Fruit fly (Drosophila melanogaster) whole organism, embryonic: ENCODE measurements around the gene CG14913.
A peak's percentile ranks its signal among the peaks of the same experiment; 100 is the strongest.

Source experiments
- Atf3 ChIP-seq: fragments of 200-800 bp; sonication (Bioruptor generic); optimal IDR thresholded peaks from 3 replicates; lab custom pipeline; 2016; ENCODE audit warnings: missing biosample characterization, missing genetic modification characterization
- B-H2 ChIP-seq: fragments of 200-800 bp; sonication (Bioruptor generic); optimal IDR thresholded peaks from 2 replicates; lab custom pipeline; 2018; ENCODE audit warnings: missing biosample characterization, mild to moderate bottlenecking, missing genetic modification characterization
- CG13424 ChIP-seq: fragments of 200-800 bp; sonication (Bioruptor generic); optimal IDR thresholded peaks from 2 replicates; lab custom pipeline; 2019; ENCODE audit warnings: missing biosample characterization, mild to moderate bottlenecking, missing genetic modification characterization, moderate library complexity
- CG17385 ChIP-seq: fragments of 200-800 bp; sonication (Bioruptor generic); optimal IDR thresholded peaks from 3 replicates; lab custom pipeline; 2018; ENCODE audit warnings: missing biosample characterization, mild to moderate bottlenecking, missing genetic modification characterization
- CG3065 ChIP-seq: fragments of 200-800 bp; sonication (Bioruptor generic); optimal IDR thresholded peaks from 2 replicates; lab custom pipeline; 2016; ENCODE audit warnings: missing biosample characterization, missing genetic modification characterization
- CG3281 ChIP-seq: fragments of 200-800 bp; sonication (Bioruptor generic); optimal IDR thresholded peaks from 3 replicates; lab custom pipeline; 2017; ENCODE audit warnings: missing biosample characterization, mild to moderate bottlenecking, missing genetic modification characterization
- CG34224 ChIP-seq: fragments of 200-800 bp; sonication (Bioruptor generic); IDR thresholded peaks from 3 replicates; pipeline ENCODE4 v1.3.6; 2022; ENCODE audit warnings: missing biosample characterization, missing genetic modification characterization; ENCODE audit not compliant: partially characterized antibody
- CG3726 ChIP-seq: fragments of 200-800 bp; sonication (Bioruptor generic); IDR thresholded peaks from 3 replicates; pipeline ENCODE4, ENCODE4 v1.3.6; 2022; ENCODE audit warnings: missing biosample characterization, missing genetic modification characterization
- CG3995 ChIP-seq: fragments of 200-800 bp; sonication (Bioruptor generic); optimal IDR thresholded peaks from 3 replicates; lab custom pipeline; 2016; ENCODE audit warnings: missing biosample characterization, missing genetic modification characterization
- CG4328 ChIP-seq: fragments of 200-800 bp; sonication (Bioruptor generic); optimal IDR thresholded peaks from 3 replicates; lab custom pipeline; 2017; ENCODE audit warnings: missing biosample characterization, missing genetic modification reagents, missing genetic modification characterization
- CG4617 ChIP-seq: fragments of 200-800 bp; sonication (Bioruptor generic); optimal IDR thresholded peaks from 3 replicates; lab custom pipeline; 2016; ENCODE audit warnings: missing biosample characterization, missing genetic modification characterization, borderline replicate concordance
- CG5180 ChIP-seq: fragments of 200-800 bp; sonication (Bioruptor generic); optimal IDR thresholded peaks from 3 replicates; lab custom pipeline; 2017; ENCODE audit warnings: missing biosample characterization, missing genetic modification characterization, mild to moderate bottlenecking, moderate library complexity, missing genetic modification reagents
- CG9215 ChIP-seq: fragments of 200-800 bp; sonication (Bioruptor generic); IDR thresholded peaks from 2 replicates; pipeline ENCODE4 v1.3.6; 2022; ENCODE audit warnings: missing biosample characterization, missing genetic modification characterization
- D ChIP-seq, 2 experiments: fragments of 200-800 bp in 1 of 2; fragments of >200 bp in 1 of 2; sonication (Bioruptor generic) in 1 of 2; optimal IDR thresholded peaks; 2 replicates in 1 of 2; 3 replicates in 1 of 2; lab custom pipeline; 2017; ENCODE audit warnings: mild to moderate bottlenecking in 1 of 2, missing biosample characterization in 1 of 2, missing genetic modification characterization in 1 of 2, missing genetic modification reagents in 1 of 2
- Dad ChIP-seq: fragments of 200-800 bp; sonication (Bioruptor generic); optimal IDR thresholded peaks from 3 replicates; lab custom pipeline; 2016; ENCODE audit warnings: missing biosample characterization, missing genetic modification characterization
- Dbx ChIP-seq: fragments of 200-800 bp; sonication (Bioruptor generic); IDR thresholded peaks from 3 replicates; pipeline ENCODE4 v1.3.6; 2022; ENCODE audit warnings: missing biosample characterization, missing genetic modification characterization
- Dip2 ChIP-seq: fragments of 200-800 bp; sonication (Bioruptor generic); IDR thresholded peaks from 2 replicates; pipeline ENCODE4 v1.3.6; 2022; ENCODE audit warnings: missing biosample characterization, missing genetic modification characterization
- Drgx ChIP-seq: fragments of 200-800 bp; sonication (Bioruptor generic); IDR thresholded peaks from 2 replicates; pipeline ENCODE4 v1.3.6; 2022; ENCODE audit warnings: missing biosample characterization, missing genetic modification characterization
- E2f1 ChIP-seq: fragments of 200-800 bp; sonication (Bioruptor generic); IDR thresholded peaks from 2 replicates; pipeline ENCODE4 v1.3.6; 2022; ENCODE audit warnings: missing biosample characterization, missing genetic modification characterization
- Ets97D ChIP-seq: fragments of 200-800 bp; sonication (Bioruptor generic); optimal IDR thresholded peaks from 3 replicates; lab custom pipeline; 2016; ENCODE audit warnings: missing biosample characterization, missing genetic modification characterization
- Fer2 ChIP-seq: fragments of 200-800 bp; sonication (Bioruptor generic); optimal IDR thresholded peaks from 2 replicates; lab custom pipeline; 2018; ENCODE audit warnings: missing biosample characterization, mild to moderate bottlenecking, missing genetic modification characterization, moderate library complexity
- HHEX ChIP-seq: fragments of 200-800 bp; sonication (Bioruptor generic); optimal IDR thresholded peaks from 3 replicates; lab custom pipeline; 2017; ENCODE audit warnings: missing biosample characterization, mild to moderate bottlenecking, missing genetic modification characterization, missing genetic modification reagents
- HLH54F ChIP-seq: fragments of 200-800 bp; sonication (Bioruptor generic); optimal IDR thresholded peaks from 3 replicates; lab custom pipeline; 2016; ENCODE audit warnings: missing biosample characterization, missing genetic modification characterization
- Hr51 ChIP-seq, 2 experiments: fragments of 200-800 bp; sonication (Bioruptor generic); optimal IDR thresholded peaks; 2 replicates in 1 of 2; 3 replicates in 1 of 2; lab custom pipeline; 2016 to 2018; ENCODE audit warnings: missing biosample characterization in 2 of 2, missing genetic modification characterization in 2 of 2, mild to moderate bottlenecking in 1 of 2, moderate library complexity in 1 of 2
- MBD-R2 ChIP-seq: fragments of 200-800 bp; sonication (Bioruptor generic); IDR thresholded peaks from 2 replicates; pipeline ENCODE4 v1.3.6; 2022; ENCODE audit warnings: missing biosample characterization, missing genetic modification characterization
- Meics ChIP-seq: fragments of 200-800 bp; sonication (Bioruptor generic); optimal IDR thresholded peaks from 2 replicates; lab custom pipeline; 2017; ENCODE audit warnings: missing biosample characterization, mild to moderate bottlenecking, missing genetic modification characterization
- Poxn ChIP-seq: fragments of 200-800 bp; sonication (Bioruptor generic); IDR thresholded peaks from 2 replicates; pipeline ENCODE4 v1.3.6; 2022; ENCODE audit warnings: missing biosample characterization, missing genetic modification characterization
- Ptx1 ChIP-seq: fragments of 200-800 bp; sonication (Bioruptor generic); IDR thresholded peaks from 2 replicates; pipeline ENCODE4 v1.3.6; 2022; ENCODE audit warnings: missing biosample characterization, missing genetic modification characterization
- Sry-δ ChIP-seq: fragments of 200-800 bp; sonication (Bioruptor generic); optimal IDR thresholded peaks from 2 replicates; lab custom pipeline; 2016; ENCODE audit warnings: missing biosample characterization, missing genetic modification characterization
- Tbp ChIP-seq: fragments of >200 bp; optimal IDR thresholded peaks from 2 replicates; lab custom pipeline; 2018; ENCODE audit warnings: missing biosample characterization, missing genetic modification characterization
- al ChIP-seq: fragments of 200-800 bp; sonication (Bioruptor generic); IDR thresholded peaks from 2 replicates; pipeline ENCODE4 v1.3.6; 2022; ENCODE audit warnings: missing biosample characterization, missing genetic modification characterization
- aop ChIP-seq: fragments of 200-800 bp; sonication (Bioruptor generic); IDR thresholded peaks from 2 replicates; pipeline ENCODE4 v1.3.6; 2022; ENCODE audit warnings: missing biosample characterization, missing genetic modification characterization
- ash1 ChIP-seq: fragments of 200-800 bp; sonication (Bioruptor generic); optimal IDR thresholded peaks from 2 replicates; lab custom pipeline; 2018; ENCODE audit warnings: missing biosample characterization, mild to moderate bottlenecking, missing genetic modification characterization
- croc ChIP-seq: fragments of 200-800 bp; sonication (Bioruptor generic); conservative IDR thresholded peaks from 3 replicates; pipeline ENCODE4 v1.3.6; 2022; ENCODE audit warnings: missing biosample characterization, missing genetic modification characterization
- danr ChIP-seq: fragments of 200-800 bp; sonication (Bioruptor generic); IDR thresholded peaks from 2 replicates; pipeline ENCODE4 v1.3.6; 2022; ENCODE audit warnings: missing biosample characterization, missing genetic modification characterization
- fd102C ChIP-seq: fragments of 200-800 bp; sonication (Bioruptor generic); optimal IDR thresholded peaks from 2 replicates; lab custom pipeline; 2018; ENCODE audit warnings: missing biosample characterization, mild to moderate bottlenecking, missing genetic modification characterization, moderate library complexity
- gem ChIP-seq: fragments of 200-800 bp; sonication (Bioruptor generic); optimal IDR thresholded peaks from 2 replicates; lab custom pipeline; 2019; ENCODE audit warnings: missing biosample characterization, mild to moderate bottlenecking, missing genetic modification characterization, moderate library complexity
- hth ChIP-seq: fragments of >200 bp; optimal IDR thresholded peaks from 2 replicates; lab custom pipeline; 2017; ENCODE audit warnings: inconsistent platforms
- kay ChIP-seq: fragments of 200-800 bp; sonication (Bioruptor generic); optimal IDR thresholded peaks from 2 replicates; lab custom pipeline; 2016; ENCODE audit warnings: missing biosample characterization, missing genetic modification characterization
- ken ChIP-seq: fragments of 200-800 bp; sonication (Bioruptor generic); IDR thresholded peaks from 3 replicates; pipeline ENCODE4 v1.3.6; 2022; ENCODE audit warnings: missing biosample characterization, missing genetic modification characterization
- lmd ChIP-seq: fragments of 200-800 bp; sonication (Bioruptor generic); IDR thresholded peaks from 2 replicates; pipeline ENCODE4 v1.3.6; 2022; ENCODE audit warnings: missing biosample characterization, missing genetic modification characterization
- mam ChIP-seq: fragments of 200-800 bp; sonication (Bioruptor generic); optimal IDR thresholded peaks from 3 replicates; lab custom pipeline; 2016; ENCODE audit warnings: missing biosample characterization, missing genetic modification characterization
- peb ChIP-seq: fragments of 200-800 bp; sonication (Bioruptor generic); IDR thresholded peaks from 2 replicates; pipeline ENCODE4 v1.3.6; 2022; ENCODE audit warnings: missing biosample characterization, missing genetic modification characterization
- pfk ChIP-seq: fragments of 200-800 bp; sonication (Bioruptor generic); optimal IDR thresholded peaks from 2 replicates; lab custom pipeline; 2018; ENCODE audit warnings: missing biosample characterization, mild to moderate bottlenecking, missing genetic modification characterization, moderate library complexity
- ranshi ChIP-seq: fragments of 200-800 bp; sonication (Bioruptor generic); IDR thresholded peaks from 2 replicates; pipeline ENCODE4 v1.3.6; 2022; ENCODE audit warnings: missing biosample characterization, missing genetic modification characterization
- row ChIP-seq: fragments of 200-800 bp; sonication (Bioruptor generic); IDR thresholded peaks from 3 replicates; pipeline ENCODE4 v1.3.6; 2022; ENCODE audit warnings: missing biosample characterization, missing genetic modification characterization
- sd ChIP-seq: fragments of 200-800 bp; sonication (Bioruptor generic); optimal IDR thresholded peaks from 3 replicates; lab custom pipeline; 2018; ENCODE audit warnings: missing biosample characterization, mild to moderate bottlenecking, missing genetic modification characterization, moderate library complexity
- sens-2 ChIP-seq: fragments of 200-800 bp; sonication (Bioruptor generic); IDR thresholded peaks from 2 replicates; pipeline ENCODE4 v1.3.6; 2022; ENCODE audit warnings: missing biosample characterization, missing genetic modification characterization
- slbo ChIP-seq: fragments of 200-800 bp; sonication (Bioruptor generic); IDR thresholded peaks from 2 replicates; pipeline ENCODE4 v1.3.6; 2022; ENCODE audit warnings: missing biosample characterization, missing genetic modification characterization
- wdn ChIP-seq: fragments of 200-800 bp; sonication (Bioruptor generic); IDR thresholded peaks from 2 replicates; pipeline ENCODE4 v1.3.6; 2022; ENCODE audit warnings: missing biosample characterization, missing genetic modification characterization
- zen ChIP-seq: fragments of 200-800 bp; sonication (Bioruptor generic); optimal IDR thresholded peaks from 3 replicates; lab custom pipeline; 2018; ENCODE audit warnings: missing biosample characterization, mild to moderate bottlenecking, missing genetic modification characterization, moderate library complexity

The CG14913 gene

dm6 chr2L:10987370-10987853 lies 29.4 kb upstream of the CG14913 start, which contains the start of the genes piwi and CG12253 (continued):
- peak; percentile 77; the same call in 1 of the 2 replicates for TF ChIP-seq ranshi (GFP tag; lab: Robert Waterston, UW)
- peak; percentile 61; the same call in 1 of the 2 replicates for TF ChIP-seq wdn
- peak; percentile 8 for TF ChIP-seq Atf3 (GFP tag; lab: Kevin White, UChicago)
- TF ChIP-seq CG9215 (GFP tag; lab: Robert Waterston, UW), result no peak
- no peak for TF ChIP-seq ash1
- TF ChIP-seq Meics (GFP tag; lab: Kevin White, UChicago), result no peak
- TF ChIP-seq zen, result peak; percentile 33
- TF ChIP-seq kay (GFP tag; lab: Kevin White, UChicago), result peak; percentile 29
- peak; percentile 41; the same call in 1 of the 2 replicates for TF ChIP-seq Poxn (GFP tag; lab: Robert Waterston, UW)
- no peak for TF ChIP-seq CG3995 (GFP tag; lab: Kevin White, UChicago)
- no peak for TF ChIP-seq Sry-δ
- TF ChIP-seq sd (tag; lab: Kevin White, UChicago), result no peak
- no peak; the same call in 1 of the 3 replicates for TF ChIP-seq ken (GFP tag; lab: Robert Waterston, UW)
- TF ChIP-seq danr (GFP tag; lab: Robert Waterston, UW), result no peak; the same call in 1 of the 2 replicates
- TF ChIP-seq CG3726 (GFP tag; lab: Robert Waterston, UW), result no peak
- peak in 1 of 2 experiments; percentile 28 for TF ChIP-seq Hr51 (GFP tag; optimal IDR thresholded peaks at IDR 0.05; lab: Kevin White, UChicago)
- 0 out of 2 replicates have a peak, but pooled peaks have one; percentile 11 for TF ChIP-seq Drgx
- no peak for TF ChIP-seq Tbp (GFP tag; lab: Kevin White, UChicago)
- TF ChIP-seq Dbx (GFP tag; lab: Robert Waterston, UW), result peak; percentile 69; the same call in 2 of the 3 replicates
- peak; percentile 76 for TF ChIP-seq CG17385
- TF ChIP-seq Ets97D (GFP tag; lab: Kevin White, UChicago), result peak; percentile 26
- TF ChIP-seq CG34224, result no peak
- TF ChIP-seq croc, result no peak
- TF ChIP-seq al, result peak; percentile 65; the same call in 1 of the 2 replicates
- peak; percentile 90 for TF ChIP-seq CG13424 (tag; lab: Kevin White, UChicago)
- no peak for TF ChIP-seq Dad (GFP tag; lab: Kevin White, UChicago)
- TF ChIP-seq D (optimal IDR thresholded peaks at IDR 0.05; lab: Kevin White, UChicago), result no peak
- TF ChIP-seq D (GFP tag; optimal IDR thresholded peaks at IDR 0.05; lab: Kevin White, UChicago), result peak; percentile 28
- TF ChIP-seq CG4617 (GFP tag; lab: Kevin White, UChicago), result peak; percentile 27
- peak; percentile 49 for TF ChIP-seq MBD-R2 (GFP tag; lab: Robert Waterston, UW)
- TF ChIP-seq pfk (GFP tag; lab: Kevin White, UChicago), result no peak
- peak; percentile 25 for TF ChIP-seq mam
- no peak for TF ChIP-seq sens-2 (GFP tag; lab: Robert Waterston, UW)
- peak; percentile 49 for TF ChIP-seq HLH54F (GFP tag; lab: Kevin White, UChicago)
- TF ChIP-seq B-H2 (GFP tag; lab: Kevin White, UChicago), result no peak
- no peak for TF ChIP-seq HHEX (GFP tag; lab: Kevin White, UChicago)
- TF ChIP-seq slbo (GFP tag; lab: Robert Waterston, UW), result peak; percentile 90
- peak; percentile 92 for TF ChIP-seq Ptx1 (GFP tag; lab: Robert Waterston, UW)
- peak; percentile 89 for TF ChIP-seq lmd (GFP tag; lab: Robert Waterston, UW)
- TF ChIP-seq E2f1, result peak; percentile 29; the same call in 1 of the 2 replicates
- TF ChIP-seq CG5180 (GFP tag; lab: Kevin White, UChicago), result no peak
- TF ChIP-seq peb (GFP tag; lab: Robert Waterston, UW), result no peak
- TF ChIP-seq row (GFP tag; lab: Robert Waterston, UW), result peak; percentile 83
- TF ChIP-seq CG4328 (GFP tag; lab: Kevin White, UChicago), result no peak
- peak; percentile 31 for TF ChIP-seq CG3281 (GFP tag; lab: Kevin White, UChicago)
- TF ChIP-seq aop (GFP tag; lab: Robert Waterston, UW), result no peak
- no peak for TF ChIP-seq Dip2 (GFP tag; lab: Robert Waterston, UW)
- no peak for TF ChIP-seq Fer2 (tag; lab: Kevin White, UChicago)
- TF ChIP-seq gem, result peak; percentile 96
- peak; percentile 53 for TF ChIP-seq CG3065
- TF ChIP-seq fd102C (GFP tag; lab: Kevin White, UChicago), result no peak
- TF ChIP-seq hth, result no peak
